Fruit fly (Drosophila melanogaster): Measurements from ENCODE around the gene Apl.

dm6 chr3L:16556523-16556922, 38.5 kb upstream of the Apl start, which contains the start of gene CG4229:
- no peak for TF ChIP-seq CTCF (optimal IDR thresholded peaks at IDR 0.05)
- TF ChIP-seq CG8478 (optimal IDR thresholded peaks at IDR 0.05), result no peak

Data from S2 (cell line).